Worm (Caenorhabditis elegans) whole organism, L4 larva: ENCODE results near the gene add-2.

Experiments
- F49E8.2 ChIP-seq: sonication (generic microtip); optimal IDR thresholded peaks from 2 replicates; lab custom pipeline; 2016; ENCODE audit warnings: missing compliant biosample characterization, mild to moderate bottlenecking, missing genetic modification characterization, borderline replicate concordance
- R02D3.7 ChIP-seq: fragments of 150-350 bp; sonication (generic microtip); optimal IDR thresholded peaks from 3 replicates; lab custom pipeline; 2014; ENCODE audit warnings: missing biosample characterization, missing genetic modification characterization
- T26A8.4 ChIP-seq: fragments of 200-800 bp; sonication (Bioruptor generic); IDR thresholded peaks from 2 replicates; pipeline ENCODE4 v1.3.6; 2022; ENCODE audit warnings: missing genetic modification characterization, missing compliant biosample characterization
- Y105C5A.15 ChIP-seq: fragments of 200-800 bp; sonication (Bioruptor generic); IDR thresholded peaks from 2 replicates; pipeline ENCODE4 v1.3.6; 2022; ENCODE audit warnings: missing genetic modification characterization, missing compliant biosample characterization
- Y75B8A.6 ChIP-seq: fragments of 200-800 bp; sonication (Bioruptor generic); IDR thresholded peaks from 2 replicates; pipeline ENCODE4 v1.3.6; 2022; ENCODE audit warnings: missing genetic modification reagents, missing genetic modification characterization, missing compliant biosample characterization
- ceh-20 ChIP-seq: fragments of 200-800 bp; sonication (Bioruptor generic); IDR thresholded peaks from 2 replicates; pipeline ENCODE4 v1.3.6; 2022; ENCODE audit warnings: missing genetic modification reagents, missing genetic modification characterization, missing compliant biosample characterization
- ceh-82 ChIP-seq: sonication (generic microtip); optimal IDR thresholded peaks from 2 replicates; lab custom pipeline; 2017; ENCODE audit warnings: missing biosample characterization, missing genetic modification characterization
- ctbp-1 ChIP-seq: fragments of 200-800 bp; sonication (Bioruptor generic); IDR thresholded peaks from 2 replicates; pipeline ENCODE4 v1.3.6; 2022; ENCODE audit warnings: missing genetic modification reagents, missing genetic modification characterization, missing compliant biosample characterization
- daf-12 ChIP-seq: fragments of 150-350 bp; optimal IDR thresholded peaks from 2 replicates; lab custom pipeline; 2014; ENCODE audit warnings: missing biosample characterization, missing genetic modification reagents, missing genetic modification characterization
- daf-16 ChIP-seq, 3 experiments: sonication (generic microtip); optimal IDR thresholded peaks; 2 replicates each; lab custom pipeline; 2016 to 2017; ENCODE audit warnings: missing genetic modification characterization in 3 of 3, missing genetic modification reagents in 3 of 3, mild to moderate bottlenecking in 2 of 3, missing compliant biosample characterization in 2 of 3, missing biosample characterization in 1 of 3, moderate library complexity in 1 of 3
- daf-19 ChIP-seq: fragments of 200-800 bp; sonication (Bioruptor generic); conservative IDR thresholded peaks from 2 replicates; pipeline ENCODE4 v1.3.6; 2022; ENCODE audit warnings: missing genetic modification characterization, missing compliant biosample characterization
- dmd-6 ChIP-seq: fragments of 200-800 bp; sonication (Bioruptor generic); IDR thresholded peaks from 2 replicates; pipeline ENCODE4 v1.3.6; 2022; ENCODE audit warnings: missing genetic modification reagents, missing genetic modification characterization, missing compliant biosample characterization
- dpl-1 ChIP-seq: fragments of 150-350 bp; optimal IDR thresholded peaks from 2 replicates; lab custom pipeline; 2014; ENCODE audit warnings: missing biosample characterization, missing genetic modification reagents, missing genetic modification characterization
- dve-1 ChIP-seq: sonication (generic microtip); optimal IDR thresholded peaks from 2 replicates; lab custom pipeline; 2017; ENCODE audit warnings: antibody characterized with exemption, mild to moderate bottlenecking, missing genetic modification characterization, missing compliant biosample characterization; ENCODE audit not compliant: insufficient read depth
- fkh-10 ChIP-seq: fragments of 150-350 bp; optimal IDR thresholded peaks from 2 replicates; lab custom pipeline; 2014; ENCODE audit warnings: missing biosample characterization, missing genetic modification reagents, missing genetic modification characterization
- fos-1 ChIP-seq: fragments of 150-350 bp; optimal IDR thresholded peaks from 2 replicates; lab custom pipeline; 2014; ENCODE audit warnings: missing biosample characterization, missing genetic modification characterization
- hif-1 ChIP-seq, 2 experiments: sonication (generic microtip); optimal IDR thresholded peaks; 2 replicates each; lab custom pipeline; 2016 to 2017; ENCODE audit warnings: missing compliant biosample characterization in 2 of 2, missing genetic modification characterization in 2 of 2, missing genetic modification reagents in 2 of 2, missing genotype in 2 of 2, mild to moderate bottlenecking in 1 of 2
- hlh-11 ChIP-seq: fragments of 200-800 bp; sonication (Bioruptor generic); optimal IDR thresholded peaks from 2 replicates; lab custom pipeline; 2018; ENCODE audit warnings: mild to moderate bottlenecking, missing genetic modification characterization, missing compliant biosample characterization
- hmg-1.1 ChIP-seq: fragments of 200-800 bp; sonication (Bioruptor generic); IDR thresholded peaks from 2 replicates; pipeline ENCODE4 v1.3.6; 2022; ENCODE audit warnings: missing genetic modification reagents, missing genetic modification characterization, missing compliant biosample characterization
- lin-13 ChIP-seq: fragments of 150-350 bp; optimal IDR thresholded peaks from 2 replicates; lab custom pipeline; 2014; ENCODE audit warnings: missing biosample characterization, missing genetic modification reagents, missing genetic modification characterization
- lin-29 ChIP-seq: fragments of 200-800 bp; sonication (Bioruptor generic); IDR thresholded peaks from 2 replicates; pipeline ENCODE4 v1.3.6; 2022; ENCODE audit warnings: missing genetic modification reagents, missing genetic modification characterization, missing compliant biosample characterization
- lin-39 ChIP-seq: fragments of 150-350 bp; optimal IDR thresholded peaks from 2 replicates; lab custom pipeline; 2014; ENCODE audit warnings: missing biosample characterization, missing genetic modification reagents, missing genetic modification characterization
- madf-9 ChIP-seq: fragments of 200-800 bp; sonication (Bioruptor generic); conservative IDR thresholded peaks from 2 replicates; pipeline ENCODE4 v1.3.6; 2022; ENCODE audit warnings: missing genetic modification reagents, missing genetic modification characterization, missing compliant biosample characterization
- mdl-1 ChIP-seq, 2 experiments: fragments of 150-350 bp in 1 of 2; sonication (generic microtip) in 1 of 2; optimal IDR thresholded peaks; 2 replicates each; lab custom pipeline; 2014 to 2017; ENCODE audit warnings: missing biosample characterization in 2 of 2, missing genetic modification characterization in 2 of 2
- nhr-102 ChIP-seq: sonication (generic microtip); optimal IDR thresholded peaks from 2 replicates; lab custom pipeline; 2016; ENCODE audit warnings: mild to moderate bottlenecking, missing genetic modification characterization, moderate library complexity, missing compliant biosample characterization
- nhr-111 ChIP-seq: fragments of 200-800 bp; sonication (Bioruptor generic); optimal IDR thresholded peaks from 2 replicates; lab custom pipeline; 2018; ENCODE audit warnings: mild to moderate bottlenecking, missing genetic modification characterization, missing compliant biosample characterization
- nhr-25 ChIP-seq: sonication (generic microtip); optimal IDR thresholded peaks from 2 replicates; lab custom pipeline; 2017; ENCODE audit warnings: missing genetic modification characterization, mild to moderate bottlenecking, missing compliant biosample characterization, antibody characterized with exemption, moderate library complexity, borderline replicate concordance; ENCODE audit not compliant: insufficient read depth
- nhr-41 ChIP-seq: fragments of 200-800 bp; sonication (Bioruptor generic); IDR thresholded peaks from 2 replicates; pipeline ENCODE4 v1.3.6; 2022; ENCODE audit warnings: missing genetic modification reagents, missing genetic modification characterization, missing compliant biosample characterization
- nhr-76 ChIP-seq: fragments of 150-350 bp; optimal IDR thresholded peaks from 2 replicates; lab custom pipeline; 2014; ENCODE audit warnings: missing biosample characterization, missing genetic modification characterization
- nhr-77 ChIP-seq: fragments of 150-350 bp; optimal IDR thresholded peaks from 2 replicates; lab custom pipeline; 2014; ENCODE audit warnings: missing biosample characterization, missing genetic modification characterization
- php-3 ChIP-seq: fragments of 200-800 bp; sonication (Bioruptor generic); IDR thresholded peaks from 2 replicates; pipeline ENCODE4 v1.3.6; 2022; ENCODE audit warnings: missing genetic modification reagents, missing genetic modification characterization, missing compliant biosample characterization
- pqm-1 ChIP-seq: sonication (generic microtip); optimal IDR thresholded peaks from 2 replicates; lab custom pipeline; 2017; ENCODE audit warnings: missing biosample characterization, missing genetic modification characterization
- rbr-2 ChIP-seq: sonication (generic microtip); optimal IDR thresholded peaks from 2 replicates; lab custom pipeline; 2016; ENCODE audit warnings: missing genotype, missing genetic modification characterization, missing compliant biosample characterization
- sdz-12 ChIP-seq: fragments of 200-800 bp; sonication (Bioruptor generic); optimal IDR thresholded peaks from 2 replicates; lab custom pipeline; 2018; ENCODE audit warnings: mild to moderate bottlenecking, missing genetic modification characterization, missing compliant biosample characterization
- set-16 ChIP-seq: fragments of 200-800 bp; sonication (Bioruptor generic); IDR thresholded peaks from 2 replicates; pipeline ENCODE4 v1.3.6; 2022; ENCODE audit warnings: missing genetic modification reagents, missing genetic modification characterization, missing compliant biosample characterization
- snpc-1.2 ChIP-seq: fragments of 200-800 bp; sonication (Bioruptor generic); IDR thresholded peaks from 2 replicates; pipeline ENCODE4 v1.3.6; 2022; ENCODE audit warnings: missing genetic modification reagents, missing genetic modification characterization, missing compliant biosample characterization
- unc-62 ChIP-seq, 3 experiments: fragments of 150-350 bp in 1 of 3; sonication (generic microtip); optimal IDR thresholded peaks in 2 of 3; peaks in 1 of 3; 1 replicate in 1 of 3; 2 replicates in 2 of 3; lab custom pipeline; 2014 to 2017; ENCODE audit warnings: missing biosample characterization in 3 of 3, missing genetic modification characterization in 3 of 3, missing genetic modification reagents in 3 of 3, missing genotype in 1 of 3
- ztf-11 ChIP-seq: fragments of 150-350 bp; optimal IDR thresholded peaks from 2 replicates; lab custom pipeline; 2014; ENCODE audit warnings: missing biosample characterization, missing genetic modification characterization
- ztf-7 ChIP-seq: fragments of 150-350 bp; optimal IDR thresholded peaks from 2 replicates; lab custom pipeline; 2014; ENCODE audit warnings: missing biosample characterization, missing genetic modification characterization

add-2 gene

DNA sequence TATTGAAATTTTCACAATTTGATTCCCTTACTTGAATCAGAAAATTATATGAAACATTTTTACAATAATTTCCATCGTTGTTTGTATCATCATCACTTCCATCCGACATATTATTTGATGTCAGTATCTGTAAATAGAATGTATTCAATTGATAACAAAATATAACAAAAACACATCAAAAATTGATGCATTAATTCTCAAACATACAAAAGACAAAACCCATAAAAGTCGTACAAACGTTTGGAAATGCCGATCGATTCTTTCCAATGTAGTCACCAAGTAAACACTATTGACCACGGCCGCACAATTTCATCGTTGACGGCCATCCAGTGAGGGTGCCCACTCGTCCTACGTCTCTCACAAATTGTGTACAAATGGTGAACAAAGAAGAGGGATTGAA, at the start of gene add-2:
Gene add-2 (minus strand): TSS at position 109 of the 400 bp plus-strand sequence.
- peak; percentile 14 for TF ChIP-seq pqm-1 (tag; lab: Kevin White, UChicago)
- TF ChIP-seq lin-13 (GFP tag; lab: Kevin White, UChicago), result no peak
- TF ChIP-seq ztf-7 (tag; lab: Kevin White, UChicago), result no peak
- peak; percentile 43 for TF ChIP-seq dve-1
- TF ChIP-seq nhr-102, result no peak
- TF ChIP-seq hif-1 (tag; optimal IDR thresholded peaks at IDR 0.05; lab: Kevin White, UChicago), result no peak
- TF ChIP-seq php-3 (GFP tag; lab: Robert Waterston, UW), result peak; percentile 81
- peak in 1 of 2 experiments; percentile 6 for TF ChIP-seq unc-62 (GFP tag; optimal IDR thresholded peaks at IDR 0.05 in 1 of 2; lab: Kevin White, UChicago)
- TF ChIP-seq unc-62 (tag; optimal IDR thresholded peaks at IDR 0.05; lab: Kevin White, UChicago), result no peak
- TF ChIP-seq sdz-12, result no peak
- no peak for TF ChIP-seq daf-16 (GFP tag; optimal IDR thresholded peaks at IDR 0.05; lab: Kevin White, UChicago)
- TF ChIP-seq daf-16 (tag; optimal IDR thresholded peaks at IDR 0.05; lab: Kevin White, UChicago), result peak; percentile 87
- no peak for TF ChIP-seq mdl-1 (tag; optimal IDR thresholded peaks at IDR 0.05; lab: Kevin White, UChicago)
- no peak for TF ChIP-seq T26A8.4 (GFP tag; lab: Robert Waterston, UW)
- TF ChIP-seq nhr-25 (tag; lab: Kevin White, UChicago), result no peak
- no peak for TF ChIP-seq hmg-1.1
- peak; percentile 31 for TF ChIP-seq nhr-77 (tag; lab: Kevin White, UChicago)
- TF ChIP-seq nhr-111, result no peak
- TF ChIP-seq lin-39, result no peak
- peak; percentile 29 for TF ChIP-seq hlh-11 (tag; lab: Kevin White, UChicago)
- TF ChIP-seq Y105C5A.15 (GFP tag; lab: Robert Waterston, UW), result no peak
- TF ChIP-seq dpl-1 (GFP tag; lab: Kevin White, UChicago), result no peak
- peak; percentile 34; the same call in 1 of the 2 replicates for TF ChIP-seq dmd-6 (GFP tag; lab: Robert Waterston, UW)
- TF ChIP-seq fkh-10, result no peak
- no peak for TF ChIP-seq nhr-41 (GFP tag; lab: Robert Waterston, UW)
- no peak for TF ChIP-seq Y75B8A.6
- no peak for TF ChIP-seq lin-29 (GFP tag; lab: Robert Waterston, UW)
- no peak for TF ChIP-seq fos-1 (tag; lab: Kevin White, UChicago)

- no peak for TF ChIP-seq set-16 (GFP tag; lab: Robert Waterston, UW)
- TF ChIP-seq hlh-11 (tag; lab: Kevin White, UChicago), result no peak
- TF ChIP-seq lin-39, result no peak
- TF ChIP-seq R02D3.7 (tag; lab: Kevin White, UChicago), result no peak
- TF ChIP-seq F49E8.2, result no peak
- no peak for TF ChIP-seq ctbp-1 (GFP tag; lab: Robert Waterston, UW)
- no peak for TF ChIP-seq rbr-2 (tag; lab: Kevin White, UChicago)
- no peak for TF ChIP-seq ceh-20 (GFP tag; lab: Robert Waterston, UW)
- TF ChIP-seq ztf-11 (tag; lab: Kevin White, UChicago), result no peak
- TF ChIP-seq nhr-76, result no peak
- no peak for TF ChIP-seq snpc-1.2 (GFP tag; lab: Robert Waterston, UW)
- TF ChIP-seq ceh-82 (tag; lab: Kevin White, UChicago), result no peak
Observed at ce11 chrV:12059719-12060118, 46.5 kb upstream of the add-2 start, which contains the start of gene R07B7.2. TSS of gene R07B7.2 (minus strand) at chrV:12059753.

- no peak for TF ChIP-seq madf-9 (GFP tag; lab: Robert Waterston, UW)
- no peak for TF ChIP-seq daf-12 (tag; lab: Kevin White, UChicago)
- TF ChIP-seq daf-19 (GFP tag; lab: Robert Waterston, UW), result no peak
- TF ChIP-seq ztf-11 (tag; lab: Kevin White, UChicago), result no peak
- TF ChIP-seq, all 104 proteins: peak for 0
Observed at ce11 chrV:12053598-12053997, 40.4 kb upstream of the add-2 start, which contains the start of gene F10C2.7. TSS of gene F10C2.7 (plus strand) at chrV:12053898.
